Worm (Caenorhabditis elegans): Measurements from ENCODE around the gene poml-4.
"Not testable (repeated sequence)": the region's sequence is repeated elsewhere in the genome, so short reads cannot be mapped to it uniquely, and the experiment has no call there.

The poml-4 gene

DNA sequence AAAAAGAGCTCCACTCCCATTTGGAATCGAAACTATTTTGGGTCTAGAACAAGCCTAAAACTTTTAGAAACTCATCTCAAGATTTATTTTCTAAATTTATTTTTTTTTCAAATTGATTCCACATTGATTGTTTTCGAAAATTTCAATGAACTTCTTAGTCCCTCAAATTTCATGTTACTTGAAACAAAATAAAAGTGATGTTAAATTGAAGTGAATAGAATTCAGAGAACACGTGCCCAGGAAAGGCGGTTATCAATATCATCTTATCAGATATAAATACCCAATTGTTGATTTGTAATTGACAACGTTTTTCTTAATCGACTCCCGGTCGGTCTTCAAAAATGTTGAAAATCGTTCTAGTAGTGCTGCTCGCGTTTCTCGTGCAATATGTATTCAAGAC, at the start of gene poml-4:
Gene poml-4, plus strand, starts transcription at position 301 of the 400 bp plus-strand sequence.
- not testable (repeated sequence) for TF ChIP-seq pros-1, nhr-232, dve-1 (tag; optimal IDR thresholded peaks at IDR 0.05)

DNA sequence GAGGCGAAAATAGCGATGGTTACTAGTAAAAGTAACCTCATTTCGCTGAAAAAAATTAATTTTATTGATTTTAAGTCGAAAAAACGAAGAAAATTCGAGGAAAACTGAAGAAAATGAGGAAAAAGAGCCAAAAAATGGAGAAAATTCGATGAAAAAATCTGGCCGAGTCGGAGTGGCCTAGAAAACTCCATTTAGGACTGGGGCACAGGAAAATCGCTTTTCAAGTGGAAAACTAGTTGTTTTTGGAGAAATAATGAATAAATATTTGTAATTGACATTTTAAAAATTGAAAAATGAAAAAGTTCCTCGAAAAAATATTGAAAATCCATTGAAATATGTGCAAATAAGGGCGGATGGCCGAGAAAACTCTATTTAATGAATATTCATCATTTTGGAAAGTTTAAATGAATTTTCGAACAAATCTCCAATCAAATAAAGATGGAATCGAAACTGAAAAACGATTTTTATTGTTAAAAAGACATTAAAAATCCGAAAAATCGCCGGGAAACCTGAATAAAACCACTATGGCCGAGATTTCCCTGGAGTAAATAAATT, 40.4 kb upstream of the poml-4 start, which contains the start of gene emc-1:
Gene emc-1, minus strand, starts transcription at position 45 of the 555 bp plus-strand sequence.
- TF ChIP-seq pqm-1 (tag; optimal IDR thresholded peaks at IDR 0.05) (no peak), rnt-1 (tag; optimal IDR thresholded peaks at IDR 0.05) (no peak), sox-4 (tag; optimal IDR thresholded peaks at IDR 0.05) (no peak), zip-5 (tag; optimal IDR thresholded peaks at IDR 0.05) (peak; percentile 27), tbx-7 (tag; optimal IDR thresholded peaks at IDR 0.05) (no peak), mec-3 (tag; optimal IDR thresholded peaks at IDR 0.05; ENCODE audit: borderline replicate concordance) (no peak), unc-55 (GFP tag; optimal IDR thresholded peaks at IDR 0.05) (no peak), pax-1 (tag; optimal IDR thresholded peaks at IDR 0.05) (no peak), ceh-6 (GFP tag; optimal IDR thresholded peaks at IDR 0.05) (no peak), unc-42 (tag; optimal IDR thresholded peaks at IDR 0.05) (peak; percentile 60), ceh-24 (tag; optimal IDR thresholded peaks at IDR 0.05) (no peak), ceh-19 (GFP tag; optimal IDR thresholded peaks at IDR 0.05) (no peak), sdc-2 (tag; optimal IDR thresholded peaks at IDR 0.05) (no peak), pha-4 (tag; optimal IDR thresholded peaks at IDR 0.05) (no peak), dmd-4 (tag; optimal IDR thresholded peaks at IDR 0.05; ENCODE audit: borderline replicate concordance) (no peak), ceh-34 (tag; optimal IDR thresholded peaks at IDR 0.05) (no peak), tbx-2 (tag; optimal IDR thresholded peaks at IDR 0.05) (peak; percentile 7), pros-1 (tag; optimal IDR thresholded peaks at IDR 0.05) (no peak), elt-4 (tag; optimal IDR thresholded peaks at IDR 0.05) (no peak), ama-1 (optimal IDR thresholded peaks at IDR 0.05) (no peak), pag-3 (tag; optimal IDR thresholded peaks at IDR 0.05; ENCODE audit: borderline replicate concordance) (no peak), ztf-16 (tag; optimal IDR thresholded peaks at IDR 0.05) (no peak), fkh-10 (GFP tag; optimal IDR thresholded peaks at IDR 0.05) (no peak), elt-2 (tag; optimal IDR thresholded peaks at IDR 0.05) (peak; percentile 2), ttx-3 (tag; optimal IDR thresholded peaks at IDR 0.05) (no peak), ceh-2 (tag; optimal IDR thresholded peaks at IDR 0.05) (peak; percentile 55), K09A11.1 (tag; optimal IDR thresholded peaks at IDR 0.05; ENCODE audit: insufficient read depth) (no peak), hlh-30 (tag; optimal IDR thresholded peaks at IDR 0.05; ENCODE audit: insufficient read depth) (no peak), lim-6 (tag; optimal IDR thresholded peaks at IDR 0.05) (no peak), hlh-8 (tag; optimal IDR thresholded peaks at IDR 0.05) (no peak), unc-86 (tag; optimal IDR thresholded peaks at IDR 0.05) (no peak), C08G9.2 (tag; optimal IDR thresholded peaks at IDR 0.05) (peak; percentile 30), ceh-30 (tag; optimal IDR thresholded peaks at IDR 0.05) (no peak), pat-9 (tag; optimal IDR thresholded peaks at IDR 0.05) (no peak), sox-2 (GFP tag; IDR thresholded peaks at IDR 0.05) (no peak), ceh-14 (tag; optimal IDR thresholded peaks at IDR 0.05) (peak; percentile 27), pha-2 (tag; optimal IDR thresholded peaks at IDR 0.05) (no peak), ceh-18 (tag; optimal IDR thresholded peaks at IDR 0.05) (no peak), syd-9 (tag; optimal IDR thresholded peaks at IDR 0.05) (no peak), ets-4 (tag; optimal IDR thresholded peaks at IDR 0.05) (peak; percentile 33), gmeb-2 (tag; optimal IDR thresholded peaks at IDR 0.05) (no peak), F13H6.1 (tag; optimal IDR thresholded peaks at IDR 0.05) (no peak), che-1 (tag; optimal IDR thresholded peaks at IDR 0.05) (no peak), hlh-6 (tag; optimal IDR thresholded peaks at IDR 0.05) (no peak), ceh-31 (tag; optimal IDR thresholded peaks at IDR 0.05) (peak; percentile 65), unc-3 (GFP tag; conservative IDR thresholded peaks at IDR 0.05) (no peak), unc-3 (tag; optimal IDR thresholded peaks at IDR 0.05) (no peak)

All from whole organism, late embryonic.